Worm (Caenorhabditis elegans) whole organism, mixed stage, embryonic: ENCODE measurements around the gene mdt-6.

Experiments
- blmp-1 ChIP-seq: fragments of 150-350 bp; optimal IDR thresholded peaks from 2 replicates; lab custom pipeline; 2014; ENCODE audit warnings: missing biosample characterization, missing genetic modification characterization
- ceh-43 ChIP-seq: fragments of 200-800 bp; sonication (Bioruptor generic); optimal IDR thresholded peaks from 2 replicates; lab custom pipeline; 2018; ENCODE audit warnings: mild to moderate bottlenecking, missing genetic modification characterization, moderate library complexity, missing compliant biosample characterization
- cnd-1 ChIP-seq: fragments of 200-800 bp; sonication (Bioruptor generic); optimal IDR thresholded peaks from 2 replicates; lab custom pipeline; 2018; ENCODE audit warnings: mild to moderate bottlenecking, missing genetic modification characterization, missing compliant biosample characterization
- elt-3 ChIP-seq: fragments of 150-350 bp; optimal IDR thresholded peaks from 2 replicates; lab custom pipeline; 2014; ENCODE audit warnings: missing biosample characterization, missing genetic modification characterization
- snpc-4 ChIP-seq: fragments of 150-350 bp; optimal IDR thresholded peaks from 2 replicates; lab custom pipeline; 2014; ENCODE audit warnings: missing biosample characterization, missing genetic modification characterization
- unc-62 ChIP-seq: fragments of 150-350 bp; optimal IDR thresholded peaks from 2 replicates; lab custom pipeline; 2014; ENCODE audit warnings: missing biosample characterization, missing genetic modification reagents, missing genetic modification characterization

- TF ChIP-seq snpc-4 (tag; lab: Kevin White, UChicago): no peak
- no peak for TF ChIP-seq cnd-1 (tag; lab: Kevin White, UChicago)
- no peak for TF ChIP-seq elt-3 (tag; lab: Kevin White, UChicago)
- TF ChIP-seq unc-62 (GFP tag; lab: Kevin White, UChicago): no peak
- TF ChIP-seq ceh-43 (GFP tag; lab: Kevin White, UChicago): no peak
- no peak for TF ChIP-seq blmp-1
These were observed 11.9 kb downstream of the mdt-6 start, which contains the start of gene F20A1.8 for ce11 chrV:7047512-7047911.
